Fruit fly (Drosophila melanogaster) whole organism, embryonic: Measurements from ENCODE around the gene tex.

Experiments used
- Abd-B ChIP-seq: fragments of 200-800 bp; sonication (Bioruptor generic); optimal IDR thresholded peaks from 2 replicates; lab custom pipeline; 2018; ENCODE audit warnings: missing biosample characterization, mild to moderate bottlenecking, missing genetic modification characterization, moderate library complexity
- Aef1 ChIP-seq: fragments of 200-800 bp; sonication (Bioruptor generic); IDR thresholded peaks from 3 replicates; pipeline ENCODE4 v1.3.6; 2022; ENCODE audit warnings: missing biosample characterization, missing genetic modification characterization
- CG10321 ChIP-seq: fragments of 200-800 bp; sonication (Bioruptor generic); IDR thresholded peaks from 2 replicates; pipeline ENCODE4 v1.3.6; 2022; ENCODE audit warnings: missing biosample characterization, missing genetic modification characterization
- CG10654 ChIP-seq: fragments of 200-800 bp; sonication (Bioruptor generic); optimal IDR thresholded peaks from 2 replicates; lab custom pipeline; 2016; ENCODE audit warnings: missing biosample characterization, missing genetic modification characterization
- CG11398 ChIP-seq: fragments of 200-800 bp; sonication (Bioruptor generic); optimal IDR thresholded peaks from 2 replicates; lab custom pipeline; 2016; ENCODE audit warnings: missing biosample characterization, missing genetic modification characterization
- CG12071 ChIP-seq: fragments of 200-800 bp; sonication (Bioruptor generic); optimal IDR thresholded peaks from 3 replicates; lab custom pipeline; 2018; ENCODE audit warnings: missing biosample characterization, mild to moderate bottlenecking, missing genetic modification characterization
- CG12659 ChIP-seq: fragments of 200-800 bp; sonication (Bioruptor generic); optimal IDR thresholded peaks from 3 replicates; lab custom pipeline; 2017; ENCODE audit warnings: mild to moderate bottlenecking, missing biosample characterization, missing genetic modification reagents, missing genetic modification characterization
- CG13296 ChIP-seq: fragments of 200-800 bp; sonication (Bioruptor generic); optimal IDR thresholded peaks from 3 replicates; lab custom pipeline; 2018; ENCODE audit warnings: missing biosample characterization, mild to moderate bottlenecking, missing genetic modification characterization
- CG14050 ChIP-seq: fragments of 200-800 bp; sonication (Bioruptor generic); IDR thresholded peaks from 3 replicates; pipeline ENCODE4 v1.3.6; 2022; ENCODE audit warnings: missing biosample characterization, missing genetic modification characterization
- CG17361 ChIP-seq: fragments of 200-800 bp; sonication (Bioruptor generic); IDR thresholded peaks from 3 replicates; pipeline ENCODE4 v1.3.6; 2022; ENCODE audit warnings: missing biosample characterization, missing genetic modification characterization
- CG17385 ChIP-seq: fragments of 200-800 bp; sonication (Bioruptor generic); optimal IDR thresholded peaks from 3 replicates; lab custom pipeline; 2018; ENCODE audit warnings: missing biosample characterization, mild to moderate bottlenecking, missing genetic modification characterization
- CG18476 ChIP-seq: fragments of 200-800 bp; sonication (Bioruptor generic); optimal IDR thresholded peaks from 2 replicates; lab custom pipeline; 2016; ENCODE audit warnings: missing biosample characterization, mild to moderate bottlenecking, missing genetic modification characterization
- CG18599 ChIP-seq: fragments of 200-800 bp; sonication (Bioruptor generic); optimal IDR thresholded peaks from 3 replicates; lab custom pipeline; 2017; ENCODE audit warnings: missing biosample characterization, missing genetic modification characterization, mild to moderate bottlenecking, moderate library complexity, missing genetic modification reagents
- CG2129 ChIP-seq: fragments of 200-800 bp; sonication (Bioruptor generic); IDR thresholded peaks from 2 replicates; pipeline ENCODE4 v1.3.6; 2022; ENCODE audit warnings: missing biosample characterization, missing genetic modification characterization; ENCODE audit not compliant: partially characterized antibody
- CG3281 ChIP-seq: fragments of 200-800 bp; sonication (Bioruptor generic); optimal IDR thresholded peaks from 3 replicates; lab custom pipeline; 2017; ENCODE audit warnings: missing biosample characterization, mild to moderate bottlenecking, missing genetic modification characterization
- CG34422 ChIP-seq: fragments of 200-800 bp; sonication (Bioruptor generic); IDR thresholded peaks from 3 replicates; pipeline ENCODE4 v1.3.6; 2022; ENCODE audit warnings: missing biosample characterization, missing genetic modification characterization
- CG4282 ChIP-seq: fragments of 200-800 bp; sonication (Bioruptor generic); optimal IDR thresholded peaks from 2 replicates; lab custom pipeline; 2016; ENCODE audit warnings: missing biosample characterization, missing genetic modification characterization
- CG6689 ChIP-seq: fragments of 200-800 bp; sonication (Bioruptor generic); IDR thresholded peaks from 2 replicates; pipeline ENCODE4 v1.3.6; 2022; ENCODE audit warnings: missing biosample characterization, missing genetic modification characterization
- CG7839 ChIP-seq: fragments of 200-800 bp; sonication (Bioruptor generic); optimal IDR thresholded peaks from 3 replicates; lab custom pipeline; 2018; ENCODE audit warnings: missing biosample characterization, mild to moderate bottlenecking, missing genetic modification characterization, moderate library complexity
- CG9817 ChIP-seq: fragments of 200-800 bp; sonication (Bioruptor generic); optimal IDR thresholded peaks from 2 replicates; lab custom pipeline; 2018; ENCODE audit warnings: missing biosample characterization, mild to moderate bottlenecking, missing genetic modification characterization, moderate library complexity
- CTCF ChIP-seq: fragments of 200-800 bp; sonication (Bioruptor generic); optimal IDR thresholded peaks from 2 replicates; lab custom pipeline; 2017; ENCODE audit warnings: missing biosample characterization, mild to moderate bottlenecking, missing genetic modification characterization, moderate library complexity
- D19B ChIP-seq: fragments of 200-800 bp; sonication (Bioruptor generic); optimal IDR thresholded peaks from 2 replicates; lab custom pipeline; 2017; ENCODE audit warnings: missing biosample characterization, mild to moderate bottlenecking, missing genetic modification characterization
- Dll ChIP-seq: fragments of 200-800 bp; sonication (Bioruptor generic); IDR thresholded peaks from 4 replicates; pipeline ENCODE4 v1.3.6; 2022; ENCODE audit warnings: missing biosample characterization, missing genetic modification characterization; ENCODE audit not compliant: partially characterized antibody
- Hr51 ChIP-seq, 2 experiments: fragments of 200-800 bp; sonication (Bioruptor generic); optimal IDR thresholded peaks; 2 replicates in 1 of 2; 3 replicates in 1 of 2; lab custom pipeline; 2016 to 2018; ENCODE audit warnings: missing biosample characterization in 2 of 2, missing genetic modification characterization in 2 of 2, mild to moderate bottlenecking in 1 of 2, moderate library complexity in 1 of 2
- Lpt ChIP-seq: fragments of >200 bp; optimal IDR thresholded peaks from 2 replicates; lab custom pipeline; 2018; ENCODE audit warnings: missing biosample characterization, missing genetic modification characterization
- NC2α ChIP-seq: fragments of 200-800 bp; sonication (Bioruptor generic); optimal IDR thresholded peaks from 2 replicates; lab custom pipeline; 2016; ENCODE audit warnings: missing biosample characterization, missing genetic modification characterization
- Pdp1 ChIP-seq, 2 experiments: fragments of 200-800 bp; sonication (Bioruptor generic); optimal IDR thresholded peaks; 3 replicates each; lab custom pipeline; 2016; ENCODE audit warnings: missing biosample characterization in 2 of 2, missing genetic modification characterization in 2 of 2, mild to moderate bottlenecking in 1 of 2, moderate library complexity in 1 of 2
- Sin3A ChIP-seq: fragments of >200 bp; optimal IDR thresholded peaks from 2 replicates; lab custom pipeline; 2018
- Sox100B ChIP-seq: fragments of 200-800 bp; sonication (Bioruptor generic); optimal IDR thresholded peaks from 3 replicates; lab custom pipeline; 2018; ENCODE audit warnings: missing biosample characterization, mild to moderate bottlenecking, missing genetic modification characterization
- TFAM ChIP-seq: fragments of 200-800 bp; sonication (Bioruptor generic); optimal IDR thresholded peaks from 2 replicates; lab custom pipeline; 2017; ENCODE audit warnings: missing biosample characterization, missing genetic modification characterization, inconsistent platforms
- Xrp1 ChIP-seq: fragments of 200-800 bp; sonication (Bioruptor generic); IDR thresholded peaks from 2 replicates; pipeline ENCODE4 v1.3.6; 2022; ENCODE audit warnings: missing biosample characterization, missing genetic modification characterization
- cas ChIP-seq: fragments of 200-800 bp; sonication (Bioruptor generic); IDR thresholded peaks from 2 replicates; pipeline ENCODE4 v1.3.6; 2022; ENCODE audit warnings: missing biosample characterization, missing genetic modification characterization
- disco-r ChIP-seq: fragments of 200-800 bp; sonication (Bioruptor generic); optimal IDR thresholded peaks from 2 replicates; lab custom pipeline; 2016; ENCODE audit warnings: missing biosample characterization, missing genetic modification characterization
- fd64A ChIP-seq: fragments of 200-800 bp; sonication (Bioruptor generic); optimal IDR thresholded peaks from 3 replicates; lab custom pipeline; 2018; ENCODE audit warnings: missing biosample characterization, mild to moderate bottlenecking, missing genetic modification characterization
- hbn ChIP-seq: fragments of 200-800 bp; sonication (Bioruptor generic); IDR thresholded peaks from 2 replicates; pipeline ENCODE4 v1.3.6; 2022; ENCODE audit warnings: missing biosample characterization, missing genetic modification characterization; ENCODE audit not compliant: partially characterized antibody
- hkb ChIP-seq, 2 experiments: fragments of 200-800 bp in 1 of 2; fragments of >200 bp in 1 of 2; sonication (Bioruptor generic) in 1 of 2; IDR thresholded peaks in 1 of 2; optimal IDR thresholded peaks in 1 of 2; 2 replicates each; pipeline versions ENCODE4 v1.3.6 to Lab custom; 2017 to 2022; ENCODE audit warnings: missing biosample characterization in 1 of 2, missing genetic modification characterization in 1 of 2
- jumu ChIP-seq: fragments of 200-800 bp; sonication (Bioruptor generic); optimal IDR thresholded peaks from 3 replicates; lab custom pipeline; 2016; ENCODE audit warnings: missing biosample characterization, missing genetic modification characterization
- lola ChIP-seq, 3 experiments: fragments of >200 bp in 2 of 3; fragments of 200-800 bp in 1 of 3; sonication (Bioruptor generic) in 1 of 3; optimal IDR thresholded peaks; 2 replicates each; lab custom pipeline; 2017 to 2019; ENCODE audit warnings: missing biosample characterization in 3 of 3, missing genetic modification characterization in 3 of 3, mild to moderate bottlenecking in 1 of 3, moderate library complexity in 1 of 3
- luna ChIP-seq: fragments of 200-800 bp; sonication (Bioruptor generic); optimal IDR thresholded peaks from 2 replicates; lab custom pipeline; 2016; ENCODE audit warnings: missing biosample characterization, missing genetic modification characterization
- mirr ChIP-seq: fragments of 200-800 bp; sonication (Bioruptor generic); optimal IDR thresholded peaks from 3 replicates; lab custom pipeline; 2018; ENCODE audit warnings: missing biosample characterization, mild to moderate bottlenecking, missing genetic modification characterization
- nom ChIP-seq: fragments of 200-800 bp; sonication (Bioruptor generic); optimal IDR thresholded peaks from 2 replicates; lab custom pipeline; 2017; ENCODE audit warnings: missing biosample characterization, missing genetic modification characterization, mild to moderate bottlenecking, moderate library complexity, missing genetic modification reagents
- sens-2 ChIP-seq: fragments of 200-800 bp; sonication (Bioruptor generic); IDR thresholded peaks from 2 replicates; pipeline ENCODE4 v1.3.6; 2022; ENCODE audit warnings: missing biosample characterization, missing genetic modification characterization
- slou ChIP-seq: fragments of 200-800 bp; sonication (Bioruptor generic); optimal IDR thresholded peaks from 3 replicates; lab custom pipeline; 2016; ENCODE audit warnings: missing biosample characterization, missing genetic modification characterization
- slp2 ChIP-seq: fragments of 200-800 bp; sonication (Bioruptor generic); optimal IDR thresholded peaks from 2 replicates; lab custom pipeline; 2016; ENCODE audit warnings: missing biosample characterization, missing genetic modification characterization
- tna ChIP-seq: fragments of 200-800 bp; sonication (Bioruptor generic); IDR thresholded peaks from 2 replicates; pipeline ENCODE4 v1.3.6; 2022; ENCODE audit warnings: missing biosample characterization, missing genetic modification characterization; ENCODE audit not compliant: partially characterized antibody
- ttk ChIP-seq: fragments of 200-800 bp; sonication (Bioruptor generic); IDR thresholded peaks from 2 replicates; pipeline ENCODE4 v2.1.2; 2022; ENCODE audit warnings: missing biosample characterization, missing genetic modification characterization
- tx ChIP-seq: fragments of 200-800 bp; sonication (Bioruptor generic); optimal IDR thresholded peaks from 2 replicates; lab custom pipeline; 2016; ENCODE audit warnings: missing biosample characterization, missing genetic modification characterization
- wdn ChIP-seq: fragments of 200-800 bp; sonication (Bioruptor generic); IDR thresholded peaks from 2 replicates; pipeline ENCODE4 v1.3.6; 2022; ENCODE audit warnings: missing biosample characterization, missing genetic modification characterization

tex gene

DNA sequence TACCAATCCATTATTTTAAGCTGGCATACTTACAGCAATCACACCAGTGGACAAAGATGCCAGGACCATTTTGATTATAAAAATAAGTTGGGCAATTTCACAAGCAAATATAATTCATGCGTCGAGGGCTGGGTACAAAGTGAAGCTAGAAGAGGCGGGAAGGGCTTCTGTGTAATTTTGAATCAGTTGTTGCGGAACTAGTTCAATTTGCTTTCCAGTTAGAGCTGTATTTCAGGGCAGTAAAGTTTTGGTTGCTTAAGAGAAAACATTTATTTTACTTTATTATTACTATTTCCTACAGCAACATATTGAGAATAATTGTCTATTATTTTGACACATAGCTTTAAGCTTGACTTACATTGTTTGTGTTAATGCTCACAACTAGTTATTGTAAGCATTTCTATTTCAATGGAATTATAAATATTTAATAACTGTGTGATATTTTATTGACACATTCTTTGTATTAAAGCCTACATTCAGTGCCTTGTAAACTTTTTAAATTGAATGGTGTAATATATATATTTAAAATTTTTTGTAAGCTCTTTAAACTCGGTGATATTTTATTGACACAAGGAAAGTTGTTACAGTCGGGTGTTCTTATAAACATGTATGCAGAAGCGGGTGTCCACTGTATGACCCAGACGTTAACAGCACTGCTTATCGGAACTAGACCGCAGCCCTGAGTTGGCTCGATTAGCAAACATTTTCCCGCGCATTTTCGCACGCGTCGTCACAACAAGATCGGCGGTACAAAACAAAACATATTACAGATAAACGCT is 44.0 kb downstream of the tex start, which contains the start of the genes RPA1 and Mcm2 (continued):
- TF ChIP-seq CG3281 (GFP tag; lab: Kevin White, UChicago) (peak; percentile 76), CG17385 (GFP tag; lab: Kevin White, UChicago) (peak; percentile 66), Sin3A (lab: Kevin White, UChicago) (no peak), hkb (optimal IDR thresholded peaks at IDR 0.05; lab: Kevin White, UChicago) (no peak), hkb (GFP tag; IDR thresholded peaks at IDR 0.05; lab: Robert Waterston, UW) (no peak; the same call in 1 of the 2 replicates), tna (GFP tag; lab: Robert Waterston, UW) (no peak), cas (GFP tag; lab: Robert Waterston, UW) (peak; percentile 63; the same call in 1 of the 2 replicates), TFAM (GFP tag; lab: Kevin White, UChicago) (no peak), CG18599 (GFP tag; lab: Kevin White, UChicago) (peak; percentile 81), tx (GFP tag; lab: Kevin White, UChicago) (peak; percentile 10), lola (GFP tag; optimal IDR thresholded peaks at IDR 0.05; lab: Kevin White, UChicago) (peak in 1 of 3 experiments; percentile 79), CG18476 (peak; percentile 50), CG12659 (GFP tag; lab: Kevin White, UChicago) (peak; percentile 88), CG10321 (no peak), jumu (GFP tag; lab: Kevin White, UChicago) (peak; percentile 28), luna (GFP tag; lab: Kevin White, UChicago) (no peak), mirr (GFP tag; lab: Kevin White, UChicago) (no peak), sens-2 (GFP tag; lab: Robert Waterston, UW) (peak; percentile 56; the same call in 1 of the 2 replicates), Xrp1 (GFP tag; lab: Robert Waterston, UW) (peak; percentile 71), fd64A (GFP tag; lab: Kevin White, UChicago) (no peak), CTCF (GFP tag; lab: Kevin White, UChicago) (peak; percentile 7), CG2129 (no peak), slou (GFP tag; lab: Kevin White, UChicago) (peak; percentile 62), CG6689 (GFP tag; lab: Robert Waterston, UW) (peak; percentile 81), CG12071 (no peak), CG7839 (tag; lab: Kevin White, UChicago) (peak; percentile 81), Dll (no peak), CG13296 (GFP tag; lab: Kevin White, UChicago) (peak; percentile 69), CG34422 (GFP tag; lab: Robert Waterston, UW) (peak; percentile 88), NC2α (no peak), D19B (peak; percentile 67), CG17361 (GFP tag; lab: Robert Waterston, UW) (peak; percentile 95), CG9817 (tag; lab: Kevin White, UChicago) (peak; percentile 80), CG14050 (GFP tag; lab: Robert Waterston, UW) (peak; percentile 23; the same call in 1 of the 3 replicates), disco-r (GFP tag; lab: Kevin White, UChicago) (peak; percentile 17), ttk (GFP tag; lab: Robert Waterston, UW) (peak; percentile 55; the same call in 1 of the 2 replicates), CG4282 (GFP tag; lab: Kevin White, UChicago) (peak; percentile 40), slp2 (GFP tag; lab: Kevin White, UChicago) (no peak), Pdp1 (GFP tag; optimal IDR thresholded peaks at IDR 0.05; lab: Kevin White, UChicago) (peak in 1 of 2 experiments; percentile 70), Aef1 (peak; percentile 87), Abd-B (GFP tag; lab: Kevin White, UChicago) (peak; percentile 81), Lpt (GFP tag; lab: Kevin White, UChicago) (no peak), Hr51 (GFP tag; optimal IDR thresholded peaks at IDR 0.05; lab: Kevin White, UChicago) (peak in 1 of 2 experiments; percentile 60), wdn (peak; percentile 63; the same call in 1 of the 2 replicates), hbn (GFP tag; lab: Robert Waterston, UW) (no peak), nom (GFP tag; lab: Kevin White, UChicago) (peak; percentile 59), Sox100B (GFP tag; lab: Kevin White, UChicago) (no peak), CG10654 (GFP tag; lab: Kevin White, UChicago) (peak; percentile 70), CG11398 (GFP tag; lab: Kevin White, UChicago) (no peak)
